Worm (Caenorhabditis elegans): ENCODE results near the gene bed-1.

Gene bed-1

ce11 chrV:19125812-19126211 lies 1.1 kb upstream of the bed-1 start (continued):
- TF ChIP-seq Y116A8C.19 (tag; optimal IDR thresholded peaks at IDR 0.05; ENCODE audit: borderline replicate concordance) (no peak), C16A3.4 (tag; optimal IDR thresholded peaks at IDR 0.05) (peak; percentile 61), ceh-8 (GFP tag; optimal IDR thresholded peaks at IDR 0.05) (peak; percentile 80), mdl-1 (tag; optimal IDR thresholded peaks at IDR 0.05) (peak in 1 of 2 experiments; percentile 53), nhr-237 (tag; optimal IDR thresholded peaks at IDR 0.05) (no peak), lsy-2 (tag; optimal IDR thresholded peaks at IDR 0.05) (peak; percentile 59 to 61), unc-86 (tag; optimal IDR thresholded peaks at IDR 0.05) (peak; percentile 54), nhr-85 (tag) (peak; percentile 83), ets-5 (GFP tag; IDR thresholded peaks at IDR 0.05) (no peak), nhr-12 (tag; optimal IDR thresholded peaks at IDR 0.05) (no peak), hpl-2 (GFP tag; optimal IDR thresholded peaks at IDR 0.05) (no peak), alr-1 (tag; optimal IDR thresholded peaks at IDR 0.05; ENCODE audit: borderline replicate concordance) (no peak), elt-2 (tag; optimal IDR thresholded peaks at IDR 0.05) (no peak), ceh-88 (GFP tag; IDR thresholded peaks at IDR 0.05) (no peak), egl-13 (tag; optimal IDR thresholded peaks at IDR 0.05) (peak; percentile 29), zip-4 (GFP tag; optimal IDR thresholded peaks at IDR 0.05) (peak; percentile 60)

DNA sequence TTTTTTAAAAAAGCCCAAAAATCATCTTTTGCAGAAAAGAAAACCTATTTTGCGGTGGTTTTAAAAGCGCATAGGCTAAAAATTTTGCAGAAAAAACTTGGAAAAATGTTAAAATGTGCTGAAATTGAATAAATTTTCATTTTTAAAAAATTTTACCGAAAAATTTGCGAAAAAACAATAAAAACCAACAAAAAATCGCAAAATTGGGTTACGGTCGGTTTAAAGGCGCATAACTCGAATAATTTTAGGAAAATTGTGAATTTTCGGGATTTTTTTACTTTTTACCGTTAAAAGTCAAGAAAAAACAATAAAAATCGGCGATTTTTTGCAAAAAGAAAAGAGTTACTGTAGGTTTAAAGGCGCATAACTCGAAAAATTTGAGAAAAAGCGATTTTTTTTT lies 531 bp upstream of the bed-1 start:
- no peak for TF ChIP-seq tlp-1 (tag; optimal IDR thresholded peaks at IDR 0.05)
- no peak for TF ChIP-seq nhr-11 (tag; optimal IDR thresholded peaks at IDR 0.05)
- TF ChIP-seq vab-15 (tag; optimal IDR thresholded peaks at IDR 0.05), result no peak

DNA sequence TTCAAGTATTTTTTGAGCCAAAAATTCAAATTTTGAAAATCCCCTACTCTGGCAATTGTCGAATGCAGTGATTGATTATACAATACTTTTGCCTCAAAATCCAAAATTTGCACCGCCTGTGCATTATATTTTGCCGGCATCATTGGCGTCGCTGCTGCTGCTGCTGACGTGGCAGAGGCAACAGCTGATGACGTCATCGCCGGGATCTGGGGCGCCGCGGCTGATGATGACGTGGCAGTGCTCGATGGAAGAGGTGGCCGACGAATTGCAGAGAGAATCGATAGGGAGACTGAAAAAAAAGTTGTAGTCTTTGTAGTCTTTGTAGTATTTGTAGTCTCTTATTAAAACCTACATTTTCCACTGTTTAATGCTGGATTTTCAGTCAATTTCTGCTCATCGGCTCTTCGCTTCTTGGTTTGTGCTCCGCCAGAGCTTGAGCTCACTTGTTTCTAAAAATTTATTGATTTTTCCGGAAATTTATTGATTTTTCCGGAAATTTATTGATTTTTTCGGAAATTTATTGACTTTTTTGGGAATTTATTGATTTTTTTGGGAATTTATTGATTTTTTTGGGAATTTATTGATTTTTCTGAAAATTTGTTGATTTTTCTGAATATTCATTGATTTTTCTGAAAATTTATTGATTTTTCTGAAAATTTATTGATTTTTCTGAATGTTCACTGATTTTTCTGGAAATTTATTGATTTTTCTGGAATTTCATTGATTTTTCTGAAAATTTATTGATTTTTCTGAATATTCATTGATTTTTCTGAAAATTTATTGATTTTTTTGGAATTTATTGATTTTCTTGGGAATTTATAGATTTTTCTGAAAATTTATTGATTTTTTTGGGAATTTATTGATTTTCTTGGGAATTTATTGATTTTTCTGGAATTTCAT lies 3.7 kb downstream of the bed-1 start:
- TF ChIP-seq lin-14 (GFP tag; optimal IDR thresholded peaks at IDR 0.05) (no peak), F16B12.6 (tag; optimal IDR thresholded peaks at IDR 0.05) (no peak), fkh-8 (tag; optimal IDR thresholded peaks at IDR 0.05) (no peak), egl-27 (tag; optimal IDR thresholded peaks at IDR 0.05) (no peak), lin-15B (tag; optimal IDR thresholded peaks at IDR 0.05) (no peak), C34B4.2 (tag; optimal IDR thresholded peaks at IDR 0.05) (no peak), nhr-76 (tag; optimal IDR thresholded peaks at IDR 0.05) (no peak)

DNA sequence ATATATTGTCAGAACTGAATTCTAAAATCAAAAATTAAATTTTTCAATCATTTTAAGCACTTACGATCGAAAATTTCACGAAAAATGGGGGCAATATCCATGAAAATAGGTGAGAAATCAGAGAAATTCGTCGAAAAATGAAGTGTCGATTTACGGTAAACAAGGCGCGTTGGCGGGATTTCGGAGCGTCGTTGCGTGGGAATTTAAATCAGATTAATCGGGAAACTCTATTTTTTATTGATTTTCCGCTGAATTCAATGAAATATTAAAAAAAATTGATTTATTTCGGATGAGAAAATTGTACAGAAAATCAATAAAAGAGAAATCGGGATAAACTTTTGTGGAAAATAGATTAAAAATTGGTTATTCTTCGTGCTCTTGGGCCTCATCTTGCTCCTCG lies 5.5 kb downstream of the bed-1 start, which contains the start of gene Y39B6A.13:
TSS of gene Y39B6A.13 (minus strand) at position 166 of the 400 bp plus-strand sequence.
- no peak for TF ChIP-seq unc-130 (tag; optimal IDR thresholded peaks at IDR 0.05)
- TF ChIP-seq unc-86 (tag; optimal IDR thresholded peaks at IDR 0.05), result peak; percentile 12
- TF ChIP-seq swsn-7 (tag; optimal IDR thresholded peaks at IDR 0.05), result peak; percentile 48
- no peak for TF ChIP-seq efl-3 (GFP tag; optimal IDR thresholded peaks at IDR 0.05)
- TF ChIP-seq nhr-85 (tag), result peak; percentile 33
- no peak for TF ChIP-seq pqm-1 (tag; optimal IDR thresholded peaks at IDR 0.05)
- peak; percentile 64 for TF ChIP-seq snu-23 (GFP tag; optimal IDR thresholded peaks at IDR 0.05)
- no peak for TF ChIP-seq nhr-84 (tag; optimal IDR thresholded peaks at IDR 0.05)
- no peak for TF ChIP-seq mab-9 (GFP tag; IDR thresholded peaks at IDR 0.05)
- no peak for TF ChIP-seq ceh-8 (GFP tag; optimal IDR thresholded peaks at IDR 0.05)
- peak in 2 of 3 experiments; percentile 23 to 39 for TF ChIP-seq ceh-82 (tag; optimal IDR thresholded peaks at IDR 0.05)
- TF ChIP-seq alr-1 (tag; optimal IDR thresholded peaks at IDR 0.05; ENCODE audit: borderline replicate concordance), result no peak
- no peak for TF ChIP-seq mef-2 (tag; optimal IDR thresholded peaks at IDR 0.05)
- TF ChIP-seq efl-1 (optimal IDR thresholded peaks at IDR 0.05), result peak; percentile 41 to 89
- TF ChIP-seq efl-1 (GFP tag; optimal IDR thresholded peaks at IDR 0.05 in 1 of 2), result peak; percentile 89 to 99
- TF ChIP-seq xbp-1 (tag; optimal IDR thresholded peaks at IDR 0.05), result peak; percentile 42
- TF ChIP-seq ceh-90 (tag; optimal IDR thresholded peaks at IDR 0.05), result no peak
- no peak for TF ChIP-seq ets-5 (GFP tag; IDR thresholded peaks at IDR 0.05)
- TF ChIP-seq pag-3 (tag; optimal IDR thresholded peaks at IDR 0.05; ENCODE audit: borderline replicate concordance, insufficient read depth), result no peak
- TF ChIP-seq hpl-2 (GFP tag; optimal IDR thresholded peaks at IDR 0.05), result no peak
- no peak for TF ChIP-seq fkh-4 (tag; optimal IDR thresholded peaks at IDR 0.05; ENCODE audit: borderline replicate concordance)
- no peak for TF ChIP-seq snpc-4 (tag; optimal IDR thresholded peaks at IDR 0.05)
- no peak for TF ChIP-seq lin-13 (GFP tag; optimal IDR thresholded peaks at IDR 0.05)
- TF ChIP-seq nhr-76 (tag; optimal IDR thresholded peaks at IDR 0.05), result no peak
- no peak for TF ChIP-seq nhr-77 (tag; optimal IDR thresholded peaks at IDR 0.05)
- no peak for TF ChIP-seq lir-3 (tag; optimal IDR thresholded peaks at IDR 0.05; ENCODE audit: poor library complexity)
- TF ChIP-seq ceh-63 (GFP tag; optimal IDR thresholded peaks at IDR 0.05), result no peak

All from whole organism, L1 larva.